Fruit fly (Drosophila melanogaster): ENCODE measurements around the gene mura.

Gene mura

dm6 chr3R:9496748-9497147 is 54.9 kb downstream of the mura start (continued):
- peak; percentile 30 for TF ChIP-seq Nf-YB (GFP tag; optimal IDR thresholded peaks at IDR 0.05)
- peak; percentile 80 for TF ChIP-seq CG17829 (tag; optimal IDR thresholded peaks at IDR 0.05)
- no peak for TF ChIP-seq CG18764 (GFP tag; optimal IDR thresholded peaks at IDR 0.05)
- TF ChIP-seq klu (GFP tag; IDR thresholded peaks at IDR 0.05) = peak; percentile 37; the same call in 1 of the 2 replicates
- no peak for TF ChIP-seq CG4360 (GFP tag; IDR thresholded peaks at IDR 0.05)
- peak; percentile 39; the same call in 1 of the 2 replicates for TF ChIP-seq hbn (GFP tag; IDR thresholded peaks at IDR 0.05; ENCODE audit: partially characterized antibody)
- peak; percentile 36 for TF ChIP-seq MBD-R2 (GFP tag; IDR thresholded peaks at IDR 0.05)
- TF ChIP-seq bab2 (GFP tag; optimal IDR thresholded peaks at IDR 0.05) = peak; percentile 75
- no peak for TF ChIP-seq CG10431 (GFP tag; optimal IDR thresholded peaks at IDR 0.05)
- peak; percentile 7 for TF ChIP-seq Ssrp (tag; optimal IDR thresholded peaks at IDR 0.05)
- no peak for TF ChIP-seq CG18476 (GFP tag; optimal IDR thresholded peaks at IDR 0.05)
- TF ChIP-seq bigmax (GFP tag; optimal IDR thresholded peaks at IDR 0.05) = peak; percentile 29
- peak; percentile 70 for TF ChIP-seq sna (GFP tag; IDR thresholded peaks at IDR 0.05; ENCODE audit: partially characterized antibody)
- TF ChIP-seq ro (GFP tag; IDR thresholded peaks at IDR 0.05) = no peak
- TF ChIP-seq BtbVII (GFP tag; optimal IDR thresholded peaks at IDR 0.05) = peak; percentile 38
- no peak for TF ChIP-seq CG1832 (GFP tag; optimal IDR thresholded peaks at IDR 0.05)
- TF ChIP-seq pfk (GFP tag; optimal IDR thresholded peaks at IDR 0.05) = peak; percentile 62
- TF ChIP-seq ATbp (GFP tag; optimal IDR thresholded peaks at IDR 0.05) = no peak
- peak; percentile 95 for TF ChIP-seq B-H2 (GFP tag; optimal IDR thresholded peaks at IDR 0.05)
- peak; percentile 51 for TF ChIP-seq ewg (GFP tag; optimal IDR thresholded peaks at IDR 0.05)
- peak; percentile 80 for TF ChIP-seq CG1233 (GFP tag; optimal IDR thresholded peaks at IDR 0.05)
- TF ChIP-seq CG1602 (GFP tag; optimal IDR thresholded peaks at IDR 0.05) = peak; percentile 58
- peak; percentile 70 for TF ChIP-seq Opbp (GFP tag; IDR thresholded peaks at IDR 0.05; ENCODE audit: partially characterized antibody)
- TF ChIP-seq CG2875 (GFP tag; optimal IDR thresholded peaks at IDR 0.05) = peak; percentile 29
- peak; percentile 42; the same call in 2 of the 3 replicates for TF ChIP-seq CG7963 (GFP tag; IDR thresholded peaks at IDR 0.05; ENCODE audit: partially characterized antibody)
- peak; percentile 58 for TF ChIP-seq schlank (tag; optimal IDR thresholded peaks at IDR 0.05)
- TF ChIP-seq CG14667 (GFP tag; IDR thresholded peaks at IDR 0.05) = no peak
- TF ChIP-seq Antp (GFP tag; optimal IDR thresholded peaks at IDR 0.05) = peak; percentile 83
- TF ChIP-seq CG3065 (GFP tag; optimal IDR thresholded peaks at IDR 0.05) = peak; percentile 18
- peak; percentile 32 for TF ChIP-seq CG9727 (GFP tag; optimal IDR thresholded peaks at IDR 0.05)
- TF ChIP-seq CG42726 (GFP tag; IDR thresholded peaks at IDR 0.05; ENCODE audit: partially characterized antibody) = peak; percentile 71
- TF ChIP-seq hb (GFP tag; IDR thresholded peaks at IDR 0.05; ENCODE audit: partially characterized antibody) = no peak
- peak; percentile 85 for TF ChIP-seq CG8290 (GFP tag; optimal IDR thresholded peaks at IDR 0.05)
- TF ChIP-seq CG8290 (tag; optimal IDR thresholded peaks at IDR 0.05) = peak; percentile 25 to 94
- TF ChIP-seq Hr39 (optimal IDR thresholded peaks at IDR 0.05) = no peak
- peak; percentile 54; the same call in 1 of the 2 replicates for TF ChIP-seq cas (GFP tag; IDR thresholded peaks at IDR 0.05)
- TF ChIP-seq Six4 (GFP tag; optimal IDR thresholded peaks at IDR 0.05) = peak; percentile 20
- TF ChIP-seq fd64A (GFP tag; optimal IDR thresholded peaks at IDR 0.05) = no peak
- TF ChIP-seq Jarid2 (GFP tag; optimal IDR thresholded peaks at IDR 0.05) = no peak
- no peak for TF ChIP-seq CG9437 (GFP tag; optimal IDR thresholded peaks at IDR 0.05)
- peak; percentile 64 for TF ChIP-seq CG17359 (tag; optimal IDR thresholded peaks at IDR 0.05)
- peak; percentile 71 for TF ChIP-seq ato (GFP tag; IDR thresholded peaks at IDR 0.05; ENCODE audit: partially characterized antibody)
- TF ChIP-seq CG14050 (GFP tag; IDR thresholded peaks at IDR 0.05) = no peak
- TF ChIP-seq dmrt99B (tag; optimal IDR thresholded peaks at IDR 0.05) = no peak
- peak; percentile 71 for TF ChIP-seq ems (GFP tag; optimal IDR thresholded peaks at IDR 0.05)
- TF ChIP-seq wek (GFP tag; optimal IDR thresholded peaks at IDR 0.05) = peak; percentile 19
- peak; percentile 88 for TF ChIP-seq mam (GFP tag; optimal IDR thresholded peaks at IDR 0.05)
- TF ChIP-seq CoRest (tag; optimal IDR thresholded peaks at IDR 0.05) = peak; percentile 79
- peak; percentile 49 for TF ChIP-seq gcm2 (GFP tag; optimal IDR thresholded peaks at IDR 0.05)
- TF ChIP-seq unpg (GFP tag; optimal IDR thresholded peaks at IDR 0.05) = peak; percentile 62
